Worm (Caenorhabditis elegans) whole organism, mixed stage, embryonic: ENCODE measurements around the gene K09B11.4.

ENCODE experiments used
- blmp-1 ChIP-seq: fragments of 150-350 bp; optimal IDR thresholded peaks from 2 replicates; lab custom pipeline; 2014; ENCODE audit warnings: missing biosample characterization, missing genetic modification characterization
- elt-1 ChIP-seq: sonication (generic microtip); optimal IDR thresholded peaks from 2 replicates; lab custom pipeline; 2017; ENCODE audit warnings: missing genetic modification characterization, mild to moderate bottlenecking, missing compliant biosample characterization, antibody characterized with exemption, moderate library complexity, borderline replicate concordance; ENCODE audit not compliant: insufficient read depth
- elt-3 ChIP-seq: fragments of 150-350 bp; optimal IDR thresholded peaks from 2 replicates; lab custom pipeline; 2014; ENCODE audit warnings: missing biosample characterization, missing genetic modification characterization
- lsy-2 ChIP-seq: fragments of 150-350 bp; optimal IDR thresholded peaks from 2 replicates; lab custom pipeline; 2014; ENCODE audit warnings: missing biosample characterization, missing genetic modification characterization
- nhr-12 ChIP-seq: fragments of 150-350 bp; optimal IDR thresholded peaks from 2 replicates; lab custom pipeline; 2014; ENCODE audit warnings: missing biosample characterization, missing genetic modification characterization
- nhr-237 ChIP-seq: fragments of 150-350 bp; optimal IDR thresholded peaks from 2 replicates; lab custom pipeline; 2014; ENCODE audit warnings: missing biosample characterization, missing genetic modification characterization
- nhr-28 ChIP-seq: fragments of 150-350 bp; optimal IDR thresholded peaks from 2 replicates; lab custom pipeline; 2014; ENCODE audit warnings: missing biosample characterization, missing genetic modification characterization
- pha-4 ChIP-seq: fragments of 150-350 bp; optimal IDR thresholded peaks from 2 replicates; lab custom pipeline; 2018; ENCODE audit warnings: missing biosample characterization, missing genetic modification reagents, missing genetic modification characterization
- snpc-4 ChIP-seq: fragments of 150-350 bp; optimal IDR thresholded peaks from 2 replicates; lab custom pipeline; 2014; ENCODE audit warnings: missing biosample characterization, missing genetic modification characterization
- unc-39 ChIP-seq: fragments of 150-350 bp; optimal IDR thresholded peaks from 2 replicates; lab custom pipeline; 2014; ENCODE audit warnings: missing biosample characterization, missing genetic modification characterization
- unc-62 ChIP-seq: fragments of 150-350 bp; optimal IDR thresholded peaks from 2 replicates; lab custom pipeline; 2014; ENCODE audit warnings: missing biosample characterization, missing genetic modification reagents, missing genetic modification characterization

- TF ChIP-seq unc-62 (GFP tag; lab: Kevin White, UChicago) = no peak
- no peak for TF ChIP-seq unc-39 (tag; lab: Kevin White, UChicago)
- TF ChIP-seq pha-4 (tag; lab: Kevin White, UChicago) = no peak
- TF ChIP-seq elt-1 (tag; lab: Kevin White, UChicago) = no peak
- no peak for TF ChIP-seq elt-3 (tag; lab: Kevin White, UChicago)
- TF ChIP-seq blmp-1 (tag; lab: Kevin White, UChicago) = no peak
- no peak for TF ChIP-seq nhr-237 (tag; lab: Kevin White, UChicago)
- TF ChIP-seq nhr-28 (tag; lab: Kevin White, UChicago) = no peak
- TF ChIP-seq snpc-4 (tag; lab: Kevin White, UChicago) = no peak
- no peak for TF ChIP-seq nhr-12
- TF ChIP-seq lsy-2 (tag; lab: Kevin White, UChicago) = no peak
Observed at ce11 chrIV:13392230-13392629, 37.1 kb upstream of the K09B11.4 start.
